Worm (Caenorhabditis elegans) whole organism, early embryonic: ENCODE measurements around the gene lrx-1.

Experiments used
- B0310.2 ChIP-seq: sonication (generic microtip); optimal IDR thresholded peaks from 2 replicates; lab custom pipeline; 2016; ENCODE audit warnings: mild to moderate bottlenecking, missing genetic modification characterization, missing compliant biosample characterization
- F13C5.2 ChIP-seq: sonication (generic microtip); optimal IDR thresholded peaks from 2 replicates; lab custom pipeline; 2017; ENCODE audit warnings: mild to moderate bottlenecking, missing genetic modification characterization, inconsistent platforms, missing compliant biosample characterization
- ama-1 ChIP-seq: fragments of 150-350 bp; optimal IDR thresholded peaks from 2 replicates; lab custom pipeline; 2014
- tra-4 ChIP-seq: sonication (generic microtip); optimal IDR thresholded peaks from 2 replicates; lab custom pipeline; 2017; ENCODE audit warnings: missing genetic modification characterization, missing compliant biosample characterization

- no peak for TF ChIP-seq ama-1 (lab: Kevin White, UChicago)
- no peak for TF ChIP-seq tra-4
- TF ChIP-seq F13C5.2, result no peak
- TF ChIP-seq B0310.2 (tag; lab: Kevin White, UChicago), result no peak
Measured at ce11 chrV:12213027-12213426, 39.3 kb upstream of the lrx-1 start, which contains the start of gene vab-8.
